Worm (Caenorhabditis elegans): Measurements from ENCODE around the gene ddo-1.

Gene ddo-1

ce11 chrV:17773108-17773507 lies 3.9 kb downstream of the ddo-1 start, which contains the start of gene sre-21 (continued):
- TF ChIP-seq nhr-237 (tag; optimal IDR thresholded peaks at IDR 0.05) = no peak

ce11 chrV:17767768-17768167 lies 9.3 kb downstream of the ddo-1 start:
- TF ChIP-seq fos-1 (tag; optimal IDR thresholded peaks at IDR 0.05) (no peak), lin-35 (GFP tag; optimal IDR thresholded peaks at IDR 0.05) (no peak), fkh-10 (GFP tag; optimal IDR thresholded peaks at IDR 0.05) (no peak), pag-3 (tag; optimal IDR thresholded peaks at IDR 0.05; ENCODE audit: borderline replicate concordance, insufficient read depth) (no peak), F16B12.6 (tag; optimal IDR thresholded peaks at IDR 0.05) (no peak), unc-62 (GFP tag; optimal IDR thresholded peaks at IDR 0.05) (no peak), xbp-1 (tag; optimal IDR thresholded peaks at IDR 0.05) (no peak), nhr-76 (tag; optimal IDR thresholded peaks at IDR 0.05) (no peak), ztf-4 (tag; optimal IDR thresholded peaks at IDR 0.05) (no peak), dsc-1 (tag; optimal IDR thresholded peaks at IDR 0.05) (no peak), fkh-4 (tag; optimal IDR thresholded peaks at IDR 0.05; ENCODE audit: borderline replicate concordance) (no peak), elt-2 (tag; optimal IDR thresholded peaks at IDR 0.05) (no peak), zip-4 (GFP tag; optimal IDR thresholded peaks at IDR 0.05) (no peak), mep-1 (tag; optimal IDR thresholded peaks at IDR 0.05) (no peak), nhr-84 (tag; optimal IDR thresholded peaks at IDR 0.05) (no peak), mdl-1 (tag; optimal IDR thresholded peaks at IDR 0.05) (no peak)

ce11 chrV:17767249-17767648 lies 9.8 kb downstream of the ddo-1 start, which contains the start of gene srh-284:
Gene srh-284 (plus strand): TSS chrV:17767549.
- TF ChIP-seq ets-5 (GFP tag; IDR thresholded peaks at IDR 0.05) = no peak
- no peak for TF ChIP-seq nhr-76 (tag; optimal IDR thresholded peaks at IDR 0.05)
- no peak for TF ChIP-seq fos-1 (tag; optimal IDR thresholded peaks at IDR 0.05)
- TF ChIP-seq pax-3 (tag; optimal IDR thresholded peaks at IDR 0.05) = no peak
- TF ChIP-seq egl-13 (tag; optimal IDR thresholded peaks at IDR 0.05) = no peak
- no peak for TF ChIP-seq aha-1 (tag; optimal IDR thresholded peaks at IDR 0.05)
- TF ChIP-seq lin-13 (GFP tag; optimal IDR thresholded peaks at IDR 0.05) = no peak
- no peak for TF ChIP-seq ama-1 (optimal IDR thresholded peaks at IDR 0.05)
- TF ChIP-seq tlp-1 (tag; optimal IDR thresholded peaks at IDR 0.05) = no peak
- no peak for TF ChIP-seq C34B4.2 (tag; optimal IDR thresholded peaks at IDR 0.05)
- TF ChIP-seq ztf-4 (tag; optimal IDR thresholded peaks at IDR 0.05) = no peak
- no peak for TF ChIP-seq nhr-85 (tag)

- TF ChIP-seq nhr-85 (tag) (no peak), nhr-84 (tag; optimal IDR thresholded peaks at IDR 0.05) (no peak), unc-130 (tag; optimal IDR thresholded peaks at IDR 0.05) (no peak), ceh-88 (GFP tag; IDR thresholded peaks at IDR 0.05) (no peak), aly-2 (tag; optimal IDR thresholded peaks at IDR 0.05) (no peak), blmp-1 (tag; optimal IDR thresholded peaks at IDR 0.05) (no peak), pax-3 (tag; optimal IDR thresholded peaks at IDR 0.05) (no peak), unc-62 (GFP tag; optimal IDR thresholded peaks at IDR 0.05) (no peak), xbp-1 (tag; optimal IDR thresholded peaks at IDR 0.05) (no peak), fkh-8 (tag; optimal IDR thresholded peaks at IDR 0.05) (no peak), fkh-4 (tag; optimal IDR thresholded peaks at IDR 0.05; ENCODE audit: borderline replicate concordance) (no peak), lin-13 (GFP tag; optimal IDR thresholded peaks at IDR 0.05) (no peak), lin-14 (GFP tag; optimal IDR thresholded peaks at IDR 0.05) (no peak), egl-27 (tag; optimal IDR thresholded peaks at IDR 0.05) (no peak), ceh-82 (tag; optimal IDR thresholded peaks at IDR 0.05) (no peak), dsc-1 (tag; optimal IDR thresholded peaks at IDR 0.05) (no peak), nhr-11 (tag; optimal IDR thresholded peaks at IDR 0.05) (no peak), snpc-4 (tag; optimal IDR thresholded peaks at IDR 0.05) (no peak), nhr-19 (GFP tag; conservative IDR thresholded peaks at IDR 0.05) (no peak), dpl-1 (GFP tag; optimal IDR thresholded peaks at IDR 0.05) (no peak)
Measured at ce11 chrV:17765077-17765476, 11.9 kb downstream of the ddo-1 start, which contains the start of the genes C47A10.16 and srh-283. Gene C47A10.16 (minus strand): TSS chrV:17765177. Gene srh-283 (plus strand): TSS chrV:17765348.
